Worm (Caenorhabditis elegans) whole organism, midembryonic: ENCODE results near the gene ZC404.2.

ENCODE experiments used
- T22C8.4 ChIP-seq: fragments of 200-800 bp; sonication (Bioruptor generic); IDR thresholded peaks from 2 replicates; pipeline ENCODE4 v1.3.6; 2022; ENCODE audit warnings: missing genetic modification characterization, missing compliant biosample characterization
- cog-1 ChIP-seq: sonication (generic microtip); optimal IDR thresholded peaks from 2 replicates; lab custom pipeline; 2016; ENCODE audit warnings: missing genetic modification characterization, missing compliant biosample characterization
- flt-1 ChIP-seq: fragments of 200-800 bp; sonication (Bioruptor generic); IDR thresholded peaks from 2 replicates; pipeline ENCODE4 v1.3.6; 2022; ENCODE audit warnings: missing genetic modification characterization, missing compliant biosample characterization
- klf-2 ChIP-seq: fragments of 200-800 bp; sonication (Bioruptor generic); conservative IDR thresholded peaks from 2 replicates; pipeline ENCODE4 v1.3.6; 2022; ENCODE audit warnings: missing genetic modification reagents, missing genetic modification characterization, missing compliant biosample characterization
- med-1 ChIP-seq: sonication (generic microtip); optimal IDR thresholded peaks from 2 replicates; lab custom pipeline; 2017; ENCODE audit warnings: missing genetic modification characterization, mild to moderate bottlenecking, missing compliant biosample characterization, antibody characterized with exemption, missing genetic modification reagents; ENCODE audit not compliant: insufficient read depth
- ref-1 ChIP-seq: fragments of 200-800 bp; sonication (Bioruptor generic); conservative IDR thresholded peaks from 2 replicates; pipeline ENCODE4 v1.3.6; 2022; ENCODE audit warnings: missing genetic modification reagents, missing genetic modification characterization, missing compliant biosample characterization
- tab-1 ChIP-seq: fragments of 200-800 bp; sonication (Bioruptor generic); IDR thresholded peaks from 2 replicates; pipeline ENCODE4 v1.3.6; 2022; ENCODE audit warnings: missing genetic modification characterization, missing compliant biosample characterization
- ztf-23 ChIP-seq: fragments of 200-800 bp; sonication (Bioruptor generic); IDR thresholded peaks from 2 replicates; pipeline ENCODE4 v1.3.6; 2022; ENCODE audit warnings: missing genetic modification reagents, missing genetic modification characterization, missing compliant biosample characterization
- ztf-29 ChIP-seq: fragments of 200-800 bp; sonication (Bioruptor generic); IDR thresholded peaks from 2 replicates; pipeline ENCODE4 v1.3.6; 2022; ENCODE audit warnings: missing genetic modification reagents, missing genetic modification characterization, missing compliant biosample characterization

ZC404.2 gene

DNA sequence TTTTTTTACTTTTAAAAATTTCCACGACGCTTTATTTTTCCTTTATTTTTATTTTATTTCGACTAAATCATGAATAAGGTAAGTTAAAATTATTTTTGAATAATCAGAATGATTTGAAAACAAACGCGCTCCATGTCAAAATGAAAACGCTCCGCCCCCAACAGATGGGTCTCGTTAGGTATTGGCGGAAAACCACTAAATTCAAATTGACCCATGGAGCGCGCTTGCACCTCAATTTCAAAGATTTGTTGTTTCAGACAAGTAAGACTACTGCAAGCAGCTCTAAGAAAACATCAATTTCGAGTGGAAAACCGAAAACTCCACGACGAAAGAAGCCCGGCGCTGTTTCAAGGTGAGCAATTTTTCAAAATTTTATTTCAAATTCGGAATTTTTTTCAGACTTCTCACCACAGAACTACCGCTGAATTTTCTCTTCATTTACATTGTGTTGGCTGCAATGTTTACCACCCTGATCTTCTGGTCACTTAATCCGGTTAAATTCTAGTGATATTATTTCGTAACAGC, at the start of gene ZC404.2:
Gene ZC404.2 (plus strand): TSS at position 47 of the 525 bp plus-strand sequence.
- TF ChIP-seq klf-2 (GFP tag; lab: Robert Waterston, UW) = no peak
- TF ChIP-seq ztf-23 (GFP tag; lab: Robert Waterston, UW) = no peak
- no peak for TF ChIP-seq med-1 (GFP tag; lab: Kevin White, UChicago)
- no peak for TF ChIP-seq tab-1 (GFP tag; lab: Robert Waterston, UW)
- no peak for TF ChIP-seq cog-1 (tag; lab: Kevin White, UChicago)
- no peak for TF ChIP-seq flt-1
- TF ChIP-seq ref-1 (GFP tag; lab: Robert Waterston, UW) = no peak
- no peak for TF ChIP-seq ztf-29 (GFP tag; lab: Robert Waterston, UW)
- no peak for TF ChIP-seq T22C8.4

DNA sequence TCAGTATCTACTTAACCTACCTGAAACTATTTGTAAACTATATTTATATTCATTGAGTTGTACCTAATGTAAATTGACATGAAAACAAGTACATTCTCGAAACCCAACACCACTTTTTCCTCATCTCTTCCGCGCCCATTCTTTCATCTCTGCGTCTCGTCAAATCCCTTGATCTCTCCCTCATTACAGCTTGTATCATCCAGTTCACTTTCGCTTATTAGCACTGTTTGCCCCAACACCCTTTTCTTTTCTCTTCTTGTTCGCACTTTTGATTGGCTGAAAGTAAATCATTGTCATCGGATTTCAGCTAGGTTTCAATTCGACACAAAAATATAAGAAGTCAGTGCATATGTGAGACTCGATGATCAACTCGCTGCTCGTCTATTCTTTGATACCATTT, 43.0 kb upstream of the ZC404.2 start, which contains the start of gene T25F10.3:
Gene T25F10.3 (plus strand): TSS at position 308 of the 400 bp plus-strand sequence.
- TF ChIP-seq flt-1 (no peak), klf-2 (GFP tag; lab: Robert Waterston, UW) (no peak), T22C8.4 (no peak), ztf-23 (GFP tag; lab: Robert Waterston, UW) (no peak), cog-1 (tag; lab: Kevin White, UChicago) (no peak), tab-1 (GFP tag; lab: Robert Waterston, UW) (no peak), ztf-29 (GFP tag; lab: Robert Waterston, UW) (no peak), med-1 (GFP tag; lab: Kevin White, UChicago) (no peak), ref-1 (GFP tag; lab: Robert Waterston, UW) (no peak)

DNA sequence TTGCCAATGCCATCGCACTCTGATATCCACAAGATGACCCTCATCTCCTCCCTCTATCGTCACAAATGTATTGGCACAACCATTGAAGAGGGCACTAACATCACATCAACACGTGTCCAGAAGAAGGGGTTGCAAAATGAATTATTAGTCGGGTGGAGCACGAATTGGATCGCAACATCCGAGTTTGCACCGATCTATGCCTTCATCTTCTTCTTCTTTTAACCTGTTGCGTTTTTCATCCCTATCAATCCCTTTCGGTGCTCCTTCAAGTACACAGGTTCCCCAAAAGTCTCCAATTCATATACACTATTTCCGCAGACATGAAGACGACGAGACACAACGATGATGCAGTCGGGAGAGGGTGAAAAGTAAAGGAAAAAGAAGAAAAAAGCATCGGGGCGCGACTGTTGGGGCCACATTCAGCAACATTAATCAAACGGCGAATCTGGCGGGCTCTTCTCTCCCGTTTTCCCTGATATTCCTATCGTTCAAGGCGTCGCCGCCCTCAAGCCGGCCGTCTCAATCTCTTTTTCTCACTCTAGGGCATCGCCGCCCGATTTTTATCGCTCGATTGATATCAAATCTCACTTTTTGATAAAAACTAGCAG, 36.2 kb upstream of the ZC404.2 start:
- TF ChIP-seq ztf-23 (GFP tag; lab: Robert Waterston, UW) = no peak
- TF ChIP-seq klf-2 (GFP tag; lab: Robert Waterston, UW) = 0 out of 2 replicates have a peak, but pooled peaks have one; percentile 16

DNA sequence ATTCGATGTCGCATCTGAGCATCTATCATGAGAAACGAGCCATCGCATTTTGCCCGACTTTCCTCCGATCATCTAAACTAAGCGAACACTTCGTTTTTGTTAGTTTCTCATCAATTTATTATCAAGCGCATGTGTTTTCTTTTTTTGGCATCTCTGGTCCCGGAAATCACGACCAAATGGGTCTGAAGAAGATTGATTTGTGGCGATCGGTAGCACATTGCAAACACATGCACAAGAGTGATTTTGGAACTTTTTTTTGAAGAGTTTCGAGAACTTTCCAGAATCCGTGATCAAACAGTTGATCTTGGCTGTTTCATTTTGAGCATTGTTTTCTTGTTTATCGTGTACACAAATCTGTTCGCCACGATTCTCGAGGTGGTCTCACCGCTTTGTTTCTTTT, 34.5 kb upstream of the ZC404.2 start:
- no peak for TF ChIP-seq ztf-23 (GFP tag; lab: Robert Waterston, UW)
- TF ChIP-seq ztf-29 (GFP tag; lab: Robert Waterston, UW) = no peak
- TF ChIP-seq med-1 (GFP tag; lab: Kevin White, UChicago) = no peak
- TF ChIP-seq ref-1 (GFP tag; lab: Robert Waterston, UW) = no peak
- TF ChIP-seq tab-1 (GFP tag; lab: Robert Waterston, UW) = no peak
- no peak for TF ChIP-seq cog-1 (tag; lab: Kevin White, UChicago)
- no peak for TF ChIP-seq T22C8.4
- no peak for TF ChIP-seq flt-1
- TF ChIP-seq klf-2 (GFP tag; lab: Robert Waterston, UW) = no peak

DNA sequence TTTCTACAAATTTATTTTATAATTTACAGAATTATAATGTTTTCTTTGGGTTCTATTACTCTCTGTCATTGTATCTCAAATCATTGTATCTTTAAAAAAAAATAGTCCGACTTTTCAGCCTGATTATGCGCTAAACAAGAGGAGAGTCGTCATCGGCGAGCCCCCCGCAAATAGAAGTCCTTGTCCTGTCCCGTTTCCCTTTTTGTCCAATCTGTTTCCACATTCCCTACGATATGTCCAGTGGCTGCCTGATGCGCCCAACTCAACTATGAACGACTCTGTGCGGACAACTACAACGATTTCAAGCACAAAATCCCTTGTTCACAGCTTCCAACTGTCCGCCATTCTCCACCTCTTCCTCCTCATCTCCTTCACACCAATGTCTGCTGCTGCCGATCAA, 29.7 kb upstream of the ZC404.2 start, which contains the start of gene dbl-1:
Gene dbl-1 (plus strand): TSS at position 119 of the 400 bp plus-strand sequence.
- no peak for TF ChIP-seq ref-1 (GFP tag; lab: Robert Waterston, UW)
- TF ChIP-seq med-1 (GFP tag; lab: Kevin White, UChicago) = no peak
- no peak for TF ChIP-seq klf-2 (GFP tag; lab: Robert Waterston, UW)
- TF ChIP-seq flt-1 = no peak
- TF ChIP-seq tab-1 (GFP tag; lab: Robert Waterston, UW) = no peak
- TF ChIP-seq cog-1 (tag; lab: Kevin White, UChicago) = no peak
- no peak for TF ChIP-seq ztf-29 (GFP tag; lab: Robert Waterston, UW)
- TF ChIP-seq ztf-23 (GFP tag; lab: Robert Waterston, UW) = no peak
- no peak for TF ChIP-seq T22C8.4

DNA sequence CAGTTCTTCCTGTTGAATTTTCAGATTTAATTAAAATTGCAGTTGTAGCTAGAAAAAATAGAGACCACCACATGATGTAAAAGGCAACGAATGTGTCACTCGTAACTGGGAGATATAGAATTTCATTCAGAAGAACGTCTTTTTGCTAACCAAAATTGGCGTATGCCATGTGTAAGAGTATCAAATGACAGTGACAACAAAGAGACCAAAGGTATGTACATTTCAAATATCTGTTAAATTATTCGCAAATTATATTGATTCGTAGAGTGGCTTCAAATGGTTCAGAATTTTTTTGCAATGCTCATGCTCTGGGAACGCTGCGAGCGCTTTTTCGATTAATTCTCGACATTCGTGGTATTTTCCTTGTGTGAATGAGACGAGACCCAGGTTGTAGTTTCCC, 25.4 kb upstream of the ZC404.2 start, which contains the start of gene T25F10.4:
Gene T25F10.4 (minus strand): TSS at position 101 of the 400 bp plus-strand sequence.
- no peak for TF ChIP-seq klf-2 (GFP tag; lab: Robert Waterston, UW)
- no peak for TF ChIP-seq ztf-29 (GFP tag; lab: Robert Waterston, UW)

DNA sequence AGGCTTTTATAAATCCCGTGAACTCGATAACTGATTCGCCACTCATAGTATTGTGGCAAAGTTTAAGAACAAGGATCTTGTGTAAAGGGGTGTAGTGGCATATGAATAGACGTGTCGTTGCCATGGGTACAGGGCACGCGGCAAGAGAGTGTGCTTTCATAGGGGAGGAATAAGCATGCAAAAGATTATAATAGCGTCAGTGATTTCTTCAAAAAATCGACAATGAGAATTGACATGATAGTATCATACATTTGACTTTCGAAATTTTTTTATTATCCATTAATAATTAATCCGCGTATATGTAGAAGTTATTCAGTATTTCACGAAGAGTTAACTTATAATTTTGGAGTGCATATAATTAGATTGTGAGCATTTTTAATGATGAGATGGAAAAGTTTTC, 22.8 kb upstream of the ZC404.2 start, which contains the start of gene bbs-8:
Gene bbs-8 (minus strand): TSS at position 101 of the 400 bp plus-strand sequence.
- TF ChIP-seq med-1 (GFP tag; lab: Kevin White, UChicago) (no peak), ref-1 (GFP tag; lab: Robert Waterston, UW) (no peak), T22C8.4 (no peak), flt-1 (no peak), tab-1 (GFP tag; lab: Robert Waterston, UW) (no peak), ztf-29 (GFP tag; lab: Robert Waterston, UW) (no peak), ztf-23 (GFP tag; lab: Robert Waterston, UW) (0 out of 2 replicates have a peak, but pooled peaks have one; percentile 2), klf-2 (GFP tag; lab: Robert Waterston, UW) (no peak)

DNA sequence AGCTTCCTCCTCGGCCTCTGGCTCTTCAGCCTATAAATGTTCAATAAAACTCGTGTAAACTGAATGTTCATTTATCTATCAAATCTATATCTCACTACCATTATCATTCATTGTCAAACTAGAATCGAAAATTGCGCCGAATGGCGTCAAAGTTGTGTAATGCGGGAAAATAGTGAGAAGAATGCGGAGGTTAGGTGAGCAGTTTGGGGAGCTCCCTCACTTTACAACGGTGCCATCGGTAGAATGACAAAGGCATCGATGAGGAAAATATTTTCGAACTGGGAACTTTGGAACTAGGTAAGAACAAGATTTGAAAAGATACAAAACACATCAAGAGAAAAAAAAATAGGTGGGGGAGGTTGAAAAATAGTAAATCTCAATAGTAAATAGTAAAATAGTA, 20.2 kb upstream of the ZC404.2 start:
- TF ChIP-seq med-1 (GFP tag; lab: Kevin White, UChicago) = no peak
- TF ChIP-seq ztf-23 (GFP tag; lab: Robert Waterston, UW) = no peak
- no peak for TF ChIP-seq cog-1 (tag; lab: Kevin White, UChicago)
- no peak for TF ChIP-seq klf-2 (GFP tag; lab: Robert Waterston, UW)
- TF ChIP-seq flt-1 = no peak
- no peak for TF ChIP-seq tab-1 (GFP tag; lab: Robert Waterston, UW)

DNA sequence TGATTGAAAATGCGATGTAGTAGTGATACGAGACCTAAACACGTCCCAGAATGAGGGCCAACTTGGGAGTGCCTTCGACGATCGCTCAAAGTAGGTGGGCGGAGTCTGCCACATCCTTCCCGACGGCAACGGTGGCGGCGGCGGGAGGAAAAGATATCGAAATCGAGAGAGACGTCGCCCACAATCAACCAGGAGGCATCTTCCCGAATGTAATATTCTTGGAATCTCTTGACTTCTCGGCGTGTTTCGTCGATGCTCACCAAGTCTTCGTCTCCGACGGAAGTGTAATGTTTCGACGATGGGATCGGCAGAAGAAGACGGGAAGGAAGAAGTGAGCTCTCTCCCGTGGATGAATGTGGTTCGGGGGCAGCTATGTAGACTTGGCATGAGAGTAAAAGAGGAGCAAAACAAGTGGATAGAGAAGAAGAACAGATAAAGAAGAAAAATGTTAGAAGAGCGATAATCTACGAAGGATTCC, 19.3 kb upstream of the ZC404.2 start, which contains the start of the genes T25F10.1 and clik-1:
Gene T25F10.1 (plus strand): TSS at position 51 of the 478 bp plus-strand sequence.
Gene clik-1 (minus strand): TSS at position 281 of the 478 bp plus-strand sequence.
- TF ChIP-seq T22C8.4 (no peak), ref-1 (GFP tag; lab: Robert Waterston, UW) (no peak), cog-1 (tag; lab: Kevin White, UChicago) (no peak), med-1 (GFP tag; lab: Kevin White, UChicago) (no peak), flt-1 (no peak), klf-2 (GFP tag; lab: Robert Waterston, UW) (no peak), tab-1 (GFP tag; lab: Robert Waterston, UW) (no peak), ztf-23 (GFP tag; lab: Robert Waterston, UW) (no peak), ztf-29 (GFP tag; lab: Robert Waterston, UW) (no peak)
